Worm (Caenorhabditis elegans) whole organism, young adult: ENCODE measurements around the gene F13H8.3.

Source experiments
- ama-1 ChIP-seq, 3 experiments: fragments of 150-350 bp in 1 of 3; sonication (generic microtip) in 2 of 3; optimal IDR thresholded peaks; 2 replicates each; lab custom pipeline; 2014 to 2018; ENCODE audit warnings: missing biosample characterization in 2 of 3, missing genetic modification characterization in 2 of 3, missing genetic modification reagents in 2 of 3
- ets-4 ChIP-seq: fragments of 200-800 bp; sonication (Bioruptor generic); optimal IDR thresholded peaks from 2 replicates; lab custom pipeline; 2018; ENCODE audit warnings: mild to moderate bottlenecking, missing genetic modification characterization, missing compliant biosample characterization
- hrde-1 ChIP-seq: sonication (generic microtip); optimal IDR thresholded peaks from 2 replicates; lab custom pipeline; 2016; ENCODE audit warnings: missing genetic modification characterization, mild to moderate bottlenecking, missing compliant biosample characterization, moderate library complexity, missing genotype, missing genetic modification reagents, borderline replicate concordance
- hsf-1 ChIP-seq: fragments of 200-800 bp; sonication (Bioruptor generic); IDR thresholded peaks from 2 replicates; pipeline ENCODE4 v1.3.6; 2022; ENCODE audit warnings: missing genetic modification reagents, missing genetic modification characterization, missing compliant biosample characterization

DNA sequence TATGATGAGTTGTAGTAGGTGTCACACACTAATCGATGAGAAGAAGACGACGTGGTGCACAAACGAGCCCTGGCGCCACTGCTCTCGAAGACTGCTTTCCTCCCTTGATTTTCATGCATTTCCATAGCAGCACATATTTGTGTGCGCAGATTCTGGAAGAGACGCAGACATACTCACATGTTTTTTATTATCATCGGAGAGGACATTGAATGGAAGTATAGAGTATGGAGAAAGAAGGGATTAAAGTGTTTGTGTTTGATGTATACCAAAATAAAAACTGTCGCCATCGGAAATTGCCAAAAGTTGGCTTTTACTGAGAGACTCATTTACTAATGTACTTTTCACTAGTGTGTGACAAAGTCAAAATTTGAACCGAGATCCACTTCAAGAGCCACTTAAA, 30.5 kb downstream of the F13H8.3 start, which contains the start of gene mps-1:
- no peak for TF ChIP-seq ama-1 (optimal IDR thresholded peaks at IDR 0.05; lab: Kevin White, UChicago)
- TF ChIP-seq ama-1 (GFP tag; optimal IDR thresholded peaks at IDR 0.05; lab: Kevin White, UChicago), result no peak
- TF ChIP-seq ets-4, result no peak
- TF ChIP-seq hsf-1, result no peak
- TF ChIP-seq hrde-1, result no peak
